Worm (Caenorhabditis elegans) whole organism, young adult: ENCODE data around the gene M05D6.5.
A peak's percentile ranks its signal among the peaks of the same experiment; 100 is the strongest.

Experiments used
- B0336.3 ChIP-seq: fragments of 200-800 bp; sonication (Bioruptor generic); IDR thresholded peaks from 2 replicates; pipeline ENCODE4 v1.3.6; 2022; ENCODE audit warnings: missing genetic modification characterization, missing compliant biosample characterization
- C06A6.2 ChIP-seq: fragments of 200-800 bp; sonication (Bioruptor generic); conservative IDR thresholded peaks from 2 replicates; pipeline ENCODE4 v1.3.6; 2022; ENCODE audit warnings: missing genetic modification characterization, missing compliant biosample characterization
- F10E7.11 ChIP-seq: sonication (generic microtip); optimal IDR thresholded peaks from 2 replicates; lab custom pipeline; 2017; ENCODE audit warnings: mild to moderate bottlenecking, missing genetic modification characterization, moderate library complexity, missing compliant biosample characterization
- F39B2.1 ChIP-seq: fragments of 200-800 bp; sonication (Bioruptor generic); IDR thresholded peaks from 2 replicates; pipeline ENCODE4 v1.3.6; 2022; ENCODE audit warnings: missing genetic modification reagents, missing genetic modification characterization, missing compliant biosample characterization
- K12H6.12 ChIP-seq: fragments of 200-800 bp; sonication (Bioruptor generic); optimal IDR thresholded peaks from 2 replicates; lab custom pipeline; 2018; ENCODE audit warnings: mild to moderate bottlenecking, missing genetic modification characterization, missing compliant biosample characterization
- akir-1 ChIP-seq: fragments of 200-800 bp; sonication (Bioruptor generic); optimal IDR thresholded peaks from 2 replicates; lab custom pipeline; 2018; ENCODE audit warnings: mild to moderate bottlenecking, missing genetic modification characterization, moderate library complexity, missing compliant biosample characterization
- ama-1 ChIP-seq, 3 experiments: fragments of 150-350 bp in 1 of 3; sonication (generic microtip) in 2 of 3; optimal IDR thresholded peaks; 2 replicates each; lab custom pipeline; 2014 to 2018; ENCODE audit warnings: missing biosample characterization in 2 of 3, missing genetic modification characterization in 2 of 3, missing genetic modification reagents in 2 of 3
- aptf-3 ChIP-seq: fragments of 200-800 bp; sonication (Bioruptor generic); IDR thresholded peaks from 2 replicates; pipeline ENCODE4 v1.3.6; 2022; ENCODE audit warnings: missing genetic modification characterization, missing compliant biosample characterization
- atf-7 ChIP-seq: sonication (generic microtip); optimal IDR thresholded peaks from 2 replicates; lab custom pipeline; 2017; ENCODE audit warnings: mild to moderate bottlenecking, missing genetic modification characterization, missing compliant biosample characterization
- attf-5 ChIP-seq: fragments of 200-800 bp; sonication (Bioruptor generic); optimal IDR thresholded peaks from 2 replicates; lab custom pipeline; 2018; ENCODE audit warnings: mild to moderate bottlenecking, missing genetic modification characterization, missing compliant biosample characterization
- bed-1 ChIP-seq: fragments of 200-800 bp; sonication (Bioruptor generic); IDR thresholded peaks from 2 replicates; pipeline ENCODE4 v1.3.6; 2022; ENCODE audit warnings: missing genetic modification reagents, missing genetic modification characterization, missing compliant biosample characterization
- ccch-3 ChIP-seq: fragments of 200-800 bp; sonication (Bioruptor generic); optimal IDR thresholded peaks from 2 replicates; lab custom pipeline; 2018; ENCODE audit warnings: mild to moderate bottlenecking, missing genetic modification characterization, missing compliant biosample characterization
- cebp-1 ChIP-seq, 2 experiments: fragments of 200-800 bp in 1 of 2; sonication (Bioruptor generic) in 1 of 2; sonication (generic microtip) in 1 of 2; IDR thresholded peaks in 1 of 2; optimal IDR thresholded peaks in 1 of 2; 2 replicates each; pipeline versions ENCODE4 v1.3.6 to Lab custom; 2017 to 2022; ENCODE audit warnings: missing compliant biosample characterization in 2 of 2, missing genetic modification characterization in 2 of 2, mild to moderate bottlenecking in 1 of 2, missing genetic modification reagents in 1 of 2, moderate library complexity in 1 of 2
- ceh-79 ChIP-seq: sonication (generic microtip); optimal IDR thresholded peaks from 2 replicates; lab custom pipeline; 2017; ENCODE audit warnings: mild to moderate bottlenecking, missing genetic modification characterization, missing compliant biosample characterization
- dpl-1 ChIP-seq: fragments of 150-350 bp; optimal IDR thresholded peaks from 2 replicates; lab custom pipeline; 2014; ENCODE audit warnings: missing biosample characterization, missing genetic modification reagents, missing genetic modification characterization
- egl-18 ChIP-seq: fragments of 200-800 bp; sonication (Bioruptor generic); IDR thresholded peaks from 2 replicates; pipeline ENCODE4 v1.3.6; 2022; ENCODE audit warnings: missing genetic modification reagents, missing genetic modification characterization, missing compliant biosample characterization
- fkh-3 ChIP-seq: sonication (generic microtip); optimal IDR thresholded peaks from 2 replicates; lab custom pipeline; 2016; ENCODE audit warnings: mild to moderate bottlenecking, missing genetic modification characterization, missing compliant biosample characterization
- hlh-12 ChIP-seq: sonication (generic microtip); optimal IDR thresholded peaks from 2 replicates; lab custom pipeline; 2016; ENCODE audit warnings: missing genetic modification characterization, missing compliant biosample characterization
- let-526 ChIP-seq: fragments of 200-800 bp; sonication (Bioruptor generic); IDR thresholded peaks from 2 replicates; pipeline ENCODE4 v1.3.6; 2022; ENCODE audit warnings: missing genetic modification reagents, missing genetic modification characterization, missing compliant biosample characterization
- lin-26 ChIP-seq: fragments of 200-800 bp; sonication (Bioruptor generic); IDR thresholded peaks from 2 replicates; pipeline ENCODE4 v1.3.6; 2022; ENCODE audit warnings: missing genetic modification reagents, missing genetic modification characterization, missing compliant biosample characterization
- lin-40 ChIP-seq: sonication (generic microtip); optimal IDR thresholded peaks from 2 replicates; lab custom pipeline; 2016; ENCODE audit warnings: missing genetic modification characterization, mild to moderate bottlenecking, missing compliant biosample characterization, missing genotype, missing genetic modification reagents
- lsy-27 ChIP-seq: sonication (generic microtip); optimal IDR thresholded peaks from 2 replicates; lab custom pipeline; 2017; ENCODE audit warnings: missing genetic modification characterization, mild to moderate bottlenecking, missing compliant biosample characterization, antibody characterized with exemption, missing genotype, borderline replicate concordance; ENCODE audit not compliant: insufficient read depth
- madf-6 ChIP-seq: fragments of 200-800 bp; sonication (Bioruptor generic); IDR thresholded peaks from 2 replicates; pipeline ENCODE4 v1.3.6; 2022; ENCODE audit warnings: missing genetic modification reagents, missing genetic modification characterization, missing compliant biosample characterization
- mcd-1 ChIP-seq: fragments of 200-800 bp; sonication (Bioruptor generic); IDR thresholded peaks from 2 replicates; pipeline ENCODE4 v1.3.6; 2022; ENCODE audit warnings: missing genetic modification reagents, missing genetic modification characterization, missing compliant biosample characterization
- mes-4 ChIP-seq: sonication (generic microtip); optimal IDR thresholded peaks from 2 replicates; lab custom pipeline; 2016; ENCODE audit warnings: missing genotype, missing genetic modification characterization, missing compliant biosample characterization
- nfya-1 ChIP-seq: sonication (generic microtip); optimal IDR thresholded peaks from 2 replicates; lab custom pipeline; 2017; ENCODE audit warnings: antibody characterized with exemption, missing compliant biosample characterization, missing genetic modification characterization, borderline replicate concordance; ENCODE audit not compliant: insufficient read depth
- nfya-2 ChIP-seq: fragments of 200-800 bp; sonication (Bioruptor generic); IDR thresholded peaks from 2 replicates; pipeline ENCODE4 v1.3.6; 2022; ENCODE audit warnings: missing genetic modification reagents, missing genetic modification characterization, missing compliant biosample characterization
- nhr-179 ChIP-seq: sonication (generic microtip); optimal IDR thresholded peaks from 2 replicates; lab custom pipeline; 2016; ENCODE audit warnings: mild to moderate bottlenecking, missing genetic modification characterization, missing compliant biosample characterization
- sdz-38 ChIP-seq: sonication (generic microtip); optimal IDR thresholded peaks from 2 replicates; lab custom pipeline; 2016; ENCODE audit warnings: missing genotype, missing genetic modification characterization, missing compliant biosample characterization
- snpc-4 ChIP-seq, 5 experiments: fragments of 150-350 bp in 1 of 5; sonication (generic microtip) in 4 of 5; optimal IDR thresholded peaks; 2 replicates each; lab custom pipeline; 2014 to 2018; ENCODE audit warnings: missing genetic modification characterization in 5 of 5, missing biosample characterization in 3 of 5, antibody characterized with exemption in 2 of 5, mild to moderate bottlenecking in 2 of 5, missing compliant biosample characterization in 2 of 5, missing genotype in 2 of 5, moderate library complexity in 2 of 5, missing genetic modification reagents in 1 of 5
- somi-1 ChIP-seq: fragments of 200-800 bp; sonication (Bioruptor generic); optimal IDR thresholded peaks from 2 replicates; lab custom pipeline; 2018; ENCODE audit warnings: mild to moderate bottlenecking, missing genetic modification characterization, missing compliant biosample characterization
- tbx-9 ChIP-seq: sonication (generic microtip); optimal IDR thresholded peaks from 2 replicates; lab custom pipeline; 2016; ENCODE audit warnings: borderline replicate concordance, missing genetic modification characterization, inconsistent platforms, missing compliant biosample characterization
- ztf-25 ChIP-seq: fragments of 200-800 bp; sonication (Bioruptor generic); IDR thresholded peaks from 2 replicates; pipeline ENCODE4 v1.3.6; 2022; ENCODE audit warnings: missing genetic modification reagents, missing genetic modification characterization, missing compliant biosample characterization
- ztf-26 ChIP-seq: sonication (generic microtip); optimal IDR thresholded peaks from 2 replicates; lab custom pipeline; 2017; ENCODE audit warnings: missing genetic modification characterization, missing compliant biosample characterization
- ztf-3 ChIP-seq: fragments of 200-800 bp; sonication (Bioruptor generic); optimal IDR thresholded peaks from 2 replicates; lab custom pipeline; 2018; ENCODE audit warnings: mild to moderate bottlenecking, missing genetic modification characterization, missing compliant biosample characterization

M05D6.5 gene

ce11 chrII:8441519-8441918, 40.5 kb downstream of the M05D6.5 start (continued):
- TF ChIP-seq ztf-26 (tag; lab: Kevin White, UChicago) (no peak), mcd-1 (peak; percentile 53; the same call in 1 of the 2 replicates), attf-5 (GFP tag; lab: Kevin White, UChicago) (peak; percentile 65), B0336.3 (GFP tag; lab: Robert Waterston, UW) (no peak), snpc-4 (GFP tag; optimal IDR thresholded peaks at IDR 0.05; lab: Kevin White, UChicago) (peak; percentile 59), snpc-4 (tag; optimal IDR thresholded peaks at IDR 0.05; lab: Kevin White, UChicago) (peak in 2 of 4 experiments; percentile 26 to 60), fkh-3 (tag; lab: Kevin White, UChicago) (peak; percentile 76), ztf-25 (GFP tag; lab: Robert Waterston, UW) (peak; percentile 86; the same call in 1 of the 2 replicates), dpl-1 (GFP tag; lab: Kevin White, UChicago) (no peak), mes-4 (tag; lab: Kevin White, UChicago) (peak; percentile 88), aptf-3 (GFP tag; lab: Robert Waterston, UW) (peak; percentile 74; the same call in 1 of the 2 replicates), C06A6.2 (GFP tag; lab: Robert Waterston, UW) (0 out of 2 replicates have a peak, but pooled peaks have one; percentile 42), atf-7 (tag; lab: Kevin White, UChicago) (peak; percentile 61), sdz-38 (tag; lab: Kevin White, UChicago) (peak; percentile 27), F39B2.1 (GFP tag; lab: Robert Waterston, UW) (peak; percentile 23; the same call in 1 of the 2 replicates), hlh-12 (tag; lab: Kevin White, UChicago) (peak; percentile 55), tbx-9 (peak; percentile 95), nhr-179 (tag; lab: Kevin White, UChicago) (peak; percentile 74), ztf-3 (peak; percentile 6), nfya-1 (tag; lab: Kevin White, UChicago) (no peak), egl-18 (GFP tag; lab: Robert Waterston, UW) (0 out of 2 replicates have a peak, but pooled peaks have one; percentile 61), ama-1 (optimal IDR thresholded peaks at IDR 0.05; lab: Kevin White, UChicago) (no peak), ama-1 (GFP tag; optimal IDR thresholded peaks at IDR 0.05; lab: Kevin White, UChicago) (peak; percentile 87 to 91), K12H6.12 (tag; lab: Kevin White, UChicago) (no peak), akir-1 (no peak), let-526 (GFP tag; lab: Robert Waterston, UW) (0 out of 2 replicates have a peak, but pooled peaks have one; percentile 43), ceh-79 (tag; lab: Kevin White, UChicago) (peak; percentile 87), lsy-27 (no peak), ccch-3 (GFP tag; lab: Kevin White, UChicago) (no peak), cebp-1 (GFP tag; IDR thresholded peaks at IDR 0.05; lab: Robert Waterston, UW) (no peak), cebp-1 (tag; optimal IDR thresholded peaks at IDR 0.05; lab: Kevin White, UChicago) (no peak), nfya-2 (GFP tag; lab: Robert Waterston, UW) (no peak)

- TF ChIP-seq F10E7.11 (tag; lab: Kevin White, UChicago), result no peak
- 0 out of 2 replicates have a peak, but pooled peaks have one; percentile 9 for TF ChIP-seq lin-26 (GFP tag; lab: Robert Waterston, UW)
- peak; percentile 29 for TF ChIP-seq ztf-26 (tag; lab: Kevin White, UChicago)
- TF ChIP-seq somi-1 (GFP tag; lab: Kevin White, UChicago), result peak; percentile 6
Measured at ce11 chrII:8440792-8441191, 41.2 kb downstream of the M05D6.5 start.

- TF ChIP-seq madf-6 (GFP tag; lab: Robert Waterston, UW) (no peak), ama-1 (optimal IDR thresholded peaks at IDR 0.05; lab: Kevin White, UChicago) (peak; percentile 68), ama-1 (GFP tag; optimal IDR thresholded peaks at IDR 0.05; lab: Kevin White, UChicago) (no peak), atf-7 (tag; lab: Kevin White, UChicago) (peak; percentile 6), lin-40 (peak; percentile 3), bed-1 (GFP tag; lab: Robert Waterston, UW) (no peak), sdz-38 (tag; lab: Kevin White, UChicago) (no peak)
Measured at ce11 chrII:8440097-8440496, 41.9 kb downstream of the M05D6.5 start.
